Worm (Caenorhabditis elegans) whole organism, young adult: ENCODE results near the gene F17C11.2.

Experiments used
- B0261.1 ChIP-seq: sonication (generic microtip); optimal IDR thresholded peaks from 2 replicates; lab custom pipeline; 2016; ENCODE audit warnings: mild to moderate bottlenecking, missing genetic modification characterization, moderate library complexity, missing compliant biosample characterization
- B0336.3 ChIP-seq: fragments of 200-800 bp; sonication (Bioruptor generic); IDR thresholded peaks from 2 replicates; pipeline ENCODE4 v1.3.6; 2022; ENCODE audit warnings: missing genetic modification characterization, missing compliant biosample characterization
- F57C9.4 ChIP-seq: sonication (generic microtip); optimal IDR thresholded peaks from 2 replicates; lab custom pipeline; 2017; ENCODE audit warnings: mild to moderate bottlenecking, missing genetic modification characterization, missing compliant biosample characterization
- K11D2.4 ChIP-seq: fragments of 200-800 bp; sonication (Bioruptor generic); IDR thresholded peaks from 2 replicates; pipeline ENCODE4 v1.3.6; 2022; ENCODE audit warnings: missing genetic modification reagents, missing genetic modification characterization, missing compliant biosample characterization
- Y56A3A.18 ChIP-seq: fragments of 200-800 bp; sonication (Bioruptor generic); IDR thresholded peaks from 2 replicates; pipeline ENCODE4 v1.3.6; 2022; ENCODE audit warnings: missing genetic modification reagents, missing genetic modification characterization, missing compliant biosample characterization
- Y67H2A.10 ChIP-seq: fragments of 200-800 bp; sonication (Bioruptor generic); conservative IDR thresholded peaks from 2 replicates; pipeline ENCODE4 v1.3.6; 2022; ENCODE audit warnings: missing genetic modification reagents, missing genetic modification characterization, missing compliant biosample characterization
- Y79H2A.3 ChIP-seq: fragments of 200-800 bp; sonication (Bioruptor generic); conservative IDR thresholded peaks from 2 replicates; pipeline ENCODE4 v1.3.6; 2022; ENCODE audit warnings: missing genetic modification reagents, missing genetic modification characterization, missing compliant biosample characterization
- Y95B8A.8 ChIP-seq: fragments of 200-800 bp; sonication (Bioruptor generic); IDR thresholded peaks from 2 replicates; pipeline ENCODE4 v1.3.6; 2022; ENCODE audit warnings: missing genetic modification reagents, missing genetic modification characterization, missing compliant biosample characterization
- ZK185.1 ChIP-seq: sonication (generic microtip); optimal IDR thresholded peaks from 2 replicates; lab custom pipeline; 2016; ENCODE audit warnings: mild to moderate bottlenecking, missing genetic modification characterization, missing compliant biosample characterization; ENCODE audit not compliant: poor library complexity, severe bottlenecking
- aptf-3 ChIP-seq: fragments of 200-800 bp; sonication (Bioruptor generic); IDR thresholded peaks from 2 replicates; pipeline ENCODE4 v1.3.6; 2022; ENCODE audit warnings: missing genetic modification characterization, missing compliant biosample characterization
- atf-7 ChIP-seq: sonication (generic microtip); optimal IDR thresholded peaks from 2 replicates; lab custom pipeline; 2017; ENCODE audit warnings: mild to moderate bottlenecking, missing genetic modification characterization, missing compliant biosample characterization
- athp-1 ChIP-seq: sonication (generic microtip); optimal IDR thresholded peaks from 2 replicates; lab custom pipeline; 2017; ENCODE audit warnings: mild to moderate bottlenecking, missing genetic modification characterization, missing compliant biosample characterization
- bed-1 ChIP-seq: fragments of 200-800 bp; sonication (Bioruptor generic); IDR thresholded peaks from 2 replicates; pipeline ENCODE4 v1.3.6; 2022; ENCODE audit warnings: missing genetic modification reagents, missing genetic modification characterization, missing compliant biosample characterization
- cebp-1 ChIP-seq, 2 experiments: fragments of 200-800 bp in 1 of 2; sonication (Bioruptor generic) in 1 of 2; sonication (generic microtip) in 1 of 2; IDR thresholded peaks in 1 of 2; optimal IDR thresholded peaks in 1 of 2; 2 replicates each; pipeline versions ENCODE4 v1.3.6 to Lab custom; 2017 to 2022; ENCODE audit warnings: missing compliant biosample characterization in 2 of 2, missing genetic modification characterization in 2 of 2, mild to moderate bottlenecking in 1 of 2, missing genetic modification reagents in 1 of 2, moderate library complexity in 1 of 2
- chd-7 ChIP-seq: sonication (generic microtip); optimal IDR thresholded peaks from 2 replicates; lab custom pipeline; 2016; ENCODE audit warnings: mild to moderate bottlenecking, missing genetic modification characterization, moderate library complexity, missing compliant biosample characterization
- egl-18 ChIP-seq: fragments of 200-800 bp; sonication (Bioruptor generic); IDR thresholded peaks from 2 replicates; pipeline ENCODE4 v1.3.6; 2022; ENCODE audit warnings: missing genetic modification reagents, missing genetic modification characterization, missing compliant biosample characterization
- egl-44 ChIP-seq: fragments of 200-800 bp; sonication (Bioruptor generic); IDR thresholded peaks from 2 replicates; pipeline ENCODE4 v1.3.6; 2022; ENCODE audit warnings: missing genetic modification reagents, missing genetic modification characterization, missing compliant biosample characterization
- egrh-3 ChIP-seq: fragments of 200-800 bp; sonication (Bioruptor generic); IDR thresholded peaks from 2 replicates; pipeline ENCODE4 v1.3.6; 2022; ENCODE audit warnings: missing genetic modification reagents, missing genetic modification characterization, missing compliant biosample characterization
- ets-4 ChIP-seq: fragments of 200-800 bp; sonication (Bioruptor generic); optimal IDR thresholded peaks from 2 replicates; lab custom pipeline; 2018; ENCODE audit warnings: mild to moderate bottlenecking, missing genetic modification characterization, missing compliant biosample characterization
- fkh-3 ChIP-seq: sonication (generic microtip); optimal IDR thresholded peaks from 2 replicates; lab custom pipeline; 2016; ENCODE audit warnings: mild to moderate bottlenecking, missing genetic modification characterization, missing compliant biosample characterization
- gei-17 ChIP-seq: fragments of 200-800 bp; sonication (Bioruptor generic); optimal IDR thresholded peaks from 2 replicates; lab custom pipeline; 2018; ENCODE audit warnings: mild to moderate bottlenecking, missing genetic modification characterization, missing compliant biosample characterization
- hmg-1.2 ChIP-seq: fragments of 200-800 bp; sonication (Bioruptor generic); IDR thresholded peaks from 2 replicates; pipeline ENCODE4 v1.3.6; 2022; ENCODE audit warnings: missing genetic modification reagents, missing genetic modification characterization, missing compliant biosample characterization
- let-607 ChIP-seq, 2 experiments: fragments of 200-800 bp in 1 of 2; sonication (Bioruptor generic) in 1 of 2; sonication (generic microtip) in 1 of 2; optimal IDR thresholded peaks; 2 replicates each; lab custom pipeline; 2016 to 2018; ENCODE audit warnings: mild to moderate bottlenecking in 2 of 2, missing compliant biosample characterization in 2 of 2, missing genetic modification characterization in 2 of 2, moderate library complexity in 2 of 2, missing genotype in 1 of 2
- lin-35 ChIP-seq, 3 experiments: fragments of 150-350 bp in 2 of 3; sonication (generic microtip) in 1 of 3; optimal IDR thresholded peaks; 2 replicates each; lab custom pipeline; 2014 to 2018; ENCODE audit warnings: missing biosample characterization in 3 of 3, missing genetic modification characterization in 3 of 3, missing genetic modification reagents in 3 of 3
- lin-40 ChIP-seq: sonication (generic microtip); optimal IDR thresholded peaks from 2 replicates; lab custom pipeline; 2016; ENCODE audit warnings: missing genetic modification characterization, mild to moderate bottlenecking, missing compliant biosample characterization, missing genotype, missing genetic modification reagents
- lin-54 ChIP-seq: fragments of 200-800 bp; sonication (Bioruptor generic); optimal IDR thresholded peaks from 2 replicates; lab custom pipeline; 2018; ENCODE audit warnings: mild to moderate bottlenecking, missing genetic modification characterization, missing compliant biosample characterization
- lsl-1 ChIP-seq: fragments of 200-800 bp; sonication (Bioruptor generic); optimal IDR thresholded peaks from 2 replicates; lab custom pipeline; 2018; ENCODE audit warnings: mild to moderate bottlenecking, missing genetic modification characterization, moderate library complexity, missing compliant biosample characterization
- mcd-1 ChIP-seq: fragments of 200-800 bp; sonication (Bioruptor generic); IDR thresholded peaks from 2 replicates; pipeline ENCODE4 v1.3.6; 2022; ENCODE audit warnings: missing genetic modification reagents, missing genetic modification characterization, missing compliant biosample characterization
- nhr-80 ChIP-seq: sonication (generic microtip); optimal IDR thresholded peaks from 2 replicates; lab custom pipeline; 2016; ENCODE audit warnings: missing genetic modification characterization, missing compliant biosample characterization
- pbrm-1 ChIP-seq: fragments of 200-800 bp; sonication (Bioruptor generic); IDR thresholded peaks from 2 replicates; pipeline ENCODE4 v1.3.6; 2022; ENCODE audit warnings: missing genetic modification reagents, missing genetic modification characterization, missing compliant biosample characterization
- repo-1 ChIP-seq: sonication (generic microtip); optimal IDR thresholded peaks from 2 replicates; lab custom pipeline; 2017; ENCODE audit warnings: mild to moderate bottlenecking, missing genetic modification characterization, missing compliant biosample characterization
- rpc-1 ChIP-seq, 2 experiments: fragments of 150-350 bp in 1 of 2; sonication (generic microtip) in 1 of 2; optimal IDR thresholded peaks; 2 replicates each; lab custom pipeline; 2014 to 2018; ENCODE audit warnings: missing biosample characterization in 1 of 2, missing genetic modification characterization in 1 of 2, missing genetic modification reagents in 1 of 2, missing genotype in 1 of 2
- snpc-1.1 ChIP-seq: sonication (generic microtip); optimal IDR thresholded peaks from 2 replicates; lab custom pipeline; 2017; ENCODE audit warnings: missing genetic modification characterization, mild to moderate bottlenecking, missing compliant biosample characterization, antibody characterized with exemption, moderate library complexity, missing genotype, missing genetic modification reagents; ENCODE audit not compliant: insufficient read depth
- snpc-3.4 ChIP-seq: sonication (generic microtip); optimal IDR thresholded peaks from 2 replicates; lab custom pipeline; 2017; ENCODE audit warnings: missing genetic modification characterization, mild to moderate bottlenecking, missing compliant biosample characterization, antibody characterized with exemption, moderate library complexity, missing genotype, missing genetic modification reagents
- snpc-4 ChIP-seq, 5 experiments: fragments of 150-350 bp in 1 of 5; sonication (generic microtip) in 4 of 5; optimal IDR thresholded peaks; 2 replicates each; lab custom pipeline; 2014 to 2018; ENCODE audit warnings: missing genetic modification characterization in 5 of 5, missing biosample characterization in 3 of 5, antibody characterized with exemption in 2 of 5, mild to moderate bottlenecking in 2 of 5, missing compliant biosample characterization in 2 of 5, missing genotype in 2 of 5, moderate library complexity in 2 of 5, missing genetic modification reagents in 1 of 5
- unc-130 ChIP-seq: sonication (generic microtip); optimal IDR thresholded peaks from 2 replicates; lab custom pipeline; 2016; ENCODE audit warnings: missing genetic modification reagents, missing genetic modification characterization, missing compliant biosample characterization
- unc-62 ChIP-seq: fragments of 150-350 bp; optimal IDR thresholded peaks from 2 replicates; lab custom pipeline; 2014; ENCODE audit warnings: missing biosample characterization, missing genetic modification reagents, missing genetic modification characterization
- zfh-2 ChIP-seq: fragments of 200-800 bp; sonication (Bioruptor generic); conservative IDR thresholded peaks from 2 replicates; pipeline ENCODE4 v1.3.6; 2022; ENCODE audit warnings: missing genetic modification reagents, missing genetic modification characterization, missing compliant biosample characterization
- ztf-26 ChIP-seq: sonication (generic microtip); optimal IDR thresholded peaks from 2 replicates; lab custom pipeline; 2017; ENCODE audit warnings: missing genetic modification characterization, missing compliant biosample characterization
- ztf-3 ChIP-seq: fragments of 200-800 bp; sonication (Bioruptor generic); optimal IDR thresholded peaks from 2 replicates; lab custom pipeline; 2018; ENCODE audit warnings: mild to moderate bottlenecking, missing genetic modification characterization, missing compliant biosample characterization

F17C11.2 gene

ce11 chrV:10937294-10937693 is 10.7 kb upstream of the F17C11.2 start (continued):
- no peak for TF ChIP-seq hmg-1.2 (GFP tag; lab: Robert Waterston, UW)

- no peak for TF ChIP-seq K11D2.4 (GFP tag; lab: Robert Waterston, UW)
- no peak for TF ChIP-seq B0261.1
- no peak for TF ChIP-seq lin-35 (GFP tag; optimal IDR thresholded peaks at IDR 0.05; lab: Kevin White, UChicago)
- TF ChIP-seq ZK185.1 (tag; lab: Kevin White, UChicago), result peak; percentile 22
- TF ChIP-seq Y95B8A.8 (GFP tag; lab: Robert Waterston, UW), result no peak
- TF ChIP-seq egl-44 (GFP tag; lab: Robert Waterston, UW), result no peak
- no peak for TF ChIP-seq atf-7
- no peak for TF ChIP-seq fkh-3 (tag; lab: Kevin White, UChicago)
- TF ChIP-seq lsl-1 (GFP tag; lab: Kevin White, UChicago), result no peak
- no peak for TF ChIP-seq gei-17
- TF ChIP-seq B0336.3, result 0 out of 2 replicates have a peak, but pooled peaks have one; percentile 19
- peak; percentile 20 for TF ChIP-seq chd-7
- TF ChIP-seq Y79H2A.3 (GFP tag; lab: Robert Waterston, UW), result no peak
- TF ChIP-seq cebp-1 (GFP tag; IDR thresholded peaks at IDR 0.05; lab: Robert Waterston, UW), result peak; percentile 95
- TF ChIP-seq cebp-1 (tag; optimal IDR thresholded peaks at IDR 0.05; lab: Kevin White, UChicago), result peak; percentile 99
- peak; percentile 80 for TF ChIP-seq nhr-80
- TF ChIP-seq snpc-1.1 (tag; lab: Kevin White, UChicago), result no peak
- no peak for TF ChIP-seq snpc-3.4 (tag; lab: Kevin White, UChicago)
These were observed 9.3 kb upstream of the F17C11.2 start, which contains the start of gene F17C11.11 for ce11 chrV:10938739-10939138. TSS of gene F17C11.11 (minus strand) at chrV:10938817.

- TF ChIP-seq unc-130 (GFP tag; lab: Kevin White, UChicago), result no peak
- TF ChIP-seq ztf-26, result no peak
- no peak for TF ChIP-seq ztf-3 (GFP tag; lab: Kevin White, UChicago)
- no peak for TF ChIP-seq bed-1
- no peak for TF ChIP-seq athp-1 (tag; lab: Kevin White, UChicago)
- TF ChIP-seq egl-18 (GFP tag; lab: Robert Waterston, UW), result no peak
- TF ChIP-seq egrh-3, result no peak
- no peak for TF ChIP-seq aptf-3
- no peak for TF ChIP-seq nhr-80
- no peak for TF ChIP-seq hmg-1.2 (GFP tag; lab: Robert Waterston, UW)
- TF ChIP-seq lin-54 (GFP tag; lab: Kevin White, UChicago), result no peak
- TF ChIP-seq Y67H2A.10 (GFP tag; lab: Robert Waterston, UW), result no peak
- TF ChIP-seq zfh-2 (GFP tag; lab: Robert Waterston, UW), result no peak
- no peak for TF ChIP-seq K11D2.4 (GFP tag; lab: Robert Waterston, UW)
- TF ChIP-seq gei-17, result no peak
- no peak for TF ChIP-seq ets-4
- no peak for TF ChIP-seq let-607 (tag; optimal IDR thresholded peaks at IDR 0.05; lab: Kevin White, UChicago)
- TF ChIP-seq Y56A3A.18 (GFP tag; lab: Robert Waterston, UW), result no peak
- TF ChIP-seq F57C9.4 (tag; lab: Kevin White, UChicago), result no peak
- TF ChIP-seq, all 124 proteins: peak for 0
These were observed 8.0 kb upstream of the F17C11.2 start for ce11 chrV:10939990-10940570.

ce11 chrV:10940571-10940991 is 7.4 kb upstream of the F17C11.2 start:
- peak; percentile 94 for TF ChIP-seq atf-7
- TF ChIP-seq egl-44 (GFP tag; lab: Robert Waterston, UW), result peak; percentile 71
- peak; percentile 95 for TF ChIP-seq cebp-1 (GFP tag; IDR thresholded peaks at IDR 0.05; lab: Robert Waterston, UW)
- TF ChIP-seq cebp-1 (tag; optimal IDR thresholded peaks at IDR 0.05; lab: Kevin White, UChicago), result peak; percentile 99
- peak; percentile 52 for TF ChIP-seq ZK185.1 (tag; lab: Kevin White, UChicago)
- peak; percentile 9 for TF ChIP-seq unc-62
- no peak for TF ChIP-seq repo-1 (tag; lab: Kevin White, UChicago)
- TF ChIP-seq rpc-1 (optimal IDR thresholded peaks at IDR 0.05; lab: Kevin White, UChicago), result no peak
- TF ChIP-seq rpc-1 (tag; optimal IDR thresholded peaks at IDR 0.05; lab: Kevin White, UChicago), result no peak
- TF ChIP-seq mcd-1 (GFP tag; lab: Robert Waterston, UW), result peak; percentile 8; the same call in 1 of the 2 replicates
- TF ChIP-seq lin-40 (tag; lab: Kevin White, UChicago), result peak; percentile 55
- TF ChIP-seq gei-17, result peak; percentile 29
- TF ChIP-seq nhr-80, result peak; percentile 96
- TF ChIP-seq snpc-4 (GFP tag; optimal IDR thresholded peaks at IDR 0.05; lab: Kevin White, UChicago), result no peak
- TF ChIP-seq snpc-4 (tag; optimal IDR thresholded peaks at IDR 0.05; lab: Kevin White, UChicago), result peak in 2 of 4 experiments; percentile 31 to 51
- TF ChIP-seq pbrm-1, result peak; percentile 31; the same call in 1 of the 2 replicates
